Worm (Caenorhabditis elegans) whole organism, L3 larva: ENCODE data around the gene Y38F2AR.10.

Source experiments
- aly-2 ChIP-seq: fragments of 150-350 bp; optimal IDR thresholded peaks from 2 replicates; lab custom pipeline; 2014; ENCODE audit warnings: missing biosample characterization, missing genetic modification characterization
- daf-12 ChIP-seq: fragments of 150-350 bp; optimal IDR thresholded peaks from 2 replicates; lab custom pipeline; 2014; ENCODE audit warnings: missing biosample characterization, missing genetic modification reagents, missing genetic modification characterization
- fos-1 ChIP-seq: fragments of 150-350 bp; optimal IDR thresholded peaks from 2 replicates; lab custom pipeline; 2014; ENCODE audit warnings: missing biosample characterization, missing genetic modification characterization
- nhr-11 ChIP-seq: fragments of 150-350 bp; optimal IDR thresholded peaks from 2 replicates; lab custom pipeline; 2014; ENCODE audit warnings: missing biosample characterization, missing genetic modification characterization
- nhr-12 ChIP-seq: fragments of 150-350 bp; optimal IDR thresholded peaks from 2 replicates; lab custom pipeline; 2014; ENCODE audit warnings: missing biosample characterization, missing genetic modification characterization
- nhr-28 ChIP-seq: fragments of 150-350 bp; optimal IDR thresholded peaks from 2 replicates; lab custom pipeline; 2014; ENCODE audit warnings: missing biosample characterization, missing genetic modification characterization
- ztf-11 ChIP-seq: fragments of 150-350 bp; optimal IDR thresholded peaks from 2 replicates; lab custom pipeline; 2014; ENCODE audit warnings: missing biosample characterization, missing genetic modification characterization
- ztf-4 ChIP-seq: fragments of 150-350 bp; optimal IDR thresholded peaks from 2 replicates; lab custom pipeline; 2014; ENCODE audit warnings: missing biosample characterization, missing genetic modification characterization

- TF ChIP-seq aly-2 (tag; lab: Kevin White, UChicago), result no peak
- TF ChIP-seq daf-12 (tag; lab: Kevin White, UChicago), result no peak
- TF ChIP-seq ztf-11, result no peak
- no peak for TF ChIP-seq nhr-28
- TF ChIP-seq nhr-11 (tag; lab: Kevin White, UChicago), result no peak
- no peak for TF ChIP-seq nhr-12
- no peak for TF ChIP-seq ztf-4 (tag; lab: Kevin White, UChicago)
- TF ChIP-seq fos-1, result no peak
These were observed 8.5 kb downstream of the Y38F2AR.10 start, which contains the start of gene eri-5 for ce11 chrIV:2390804-2391203.
